Worm (Caenorhabditis elegans): ENCODE measurements around the gene xbp-1.

- no peak for TF ChIP-seq elt-2 (tag; optimal IDR thresholded peaks at IDR 0.05)
- no peak for TF ChIP-seq fkh-6 (tag; optimal IDR thresholded peaks at IDR 0.05)
- TF ChIP-seq tbx-2 (tag; optimal IDR thresholded peaks at IDR 0.05) = no peak
- TF ChIP-seq hlh-30 (tag; optimal IDR thresholded peaks at IDR 0.05; ENCODE audit: insufficient read depth) = no peak
- no peak for TF ChIP-seq zip-5 (tag; optimal IDR thresholded peaks at IDR 0.05)
- TF ChIP-seq pag-3 (tag; optimal IDR thresholded peaks at IDR 0.05; ENCODE audit: borderline replicate concordance) = no peak
- no peak for TF ChIP-seq unc-86 (tag; optimal IDR thresholded peaks at IDR 0.05)
- no peak for TF ChIP-seq ceh-18 (tag; optimal IDR thresholded peaks at IDR 0.05)
- no peak for TF ChIP-seq unc-3 (GFP tag; conservative IDR thresholded peaks at IDR 0.05)
- no peak for TF ChIP-seq unc-3 (tag; optimal IDR thresholded peaks at IDR 0.05)
- TF ChIP-seq pha-4 (tag; optimal IDR thresholded peaks at IDR 0.05) = no peak
- no peak for TF ChIP-seq dmd-4 (tag; optimal IDR thresholded peaks at IDR 0.05; ENCODE audit: borderline replicate concordance)
- TF ChIP-seq elt-4 (tag; optimal IDR thresholded peaks at IDR 0.05) = no peak
- no peak for TF ChIP-seq nfya-1 (tag; optimal IDR thresholded peaks at IDR 0.05)
- no peak for TF ChIP-seq lim-6 (tag; optimal IDR thresholded peaks at IDR 0.05)
Measured at ce11 chrIII:4164071-4164470, 29.5 kb upstream of the xbp-1 start, which contains the start of gene C16C10.8.
